Worm (Caenorhabditis elegans) whole organism, L4 larva: ENCODE measurements around the gene T26H5.14.

Experiments used
- F26F4.8 ChIP-seq: fragments of 200-800 bp; sonication (Bioruptor generic); conservative IDR thresholded peaks from 2 replicates; pipeline ENCODE4 v1.3.6; 2022; ENCODE audit warnings: missing genetic modification characterization, missing compliant biosample characterization
- Y48G9A.11 ChIP-seq: fragments of 200-800 bp; sonication (Bioruptor generic); IDR thresholded peaks from 2 replicates; pipeline ENCODE4 v1.3.6; 2022; ENCODE audit warnings: missing genetic modification reagents, missing genetic modification characterization, missing compliant biosample characterization
- ama-1 ChIP-seq: fragments of 150-350 bp; optimal IDR thresholded peaks from 2 replicates; lab custom pipeline; 2014; ENCODE audit warnings: inconsistent platforms, mixed read lengths
- ceh-62 ChIP-seq: sonication (generic microtip); optimal IDR thresholded peaks from 2 replicates; lab custom pipeline; 2017; ENCODE audit warnings: missing biosample characterization, missing genetic modification characterization
- ceh-82 ChIP-seq: sonication (generic microtip); optimal IDR thresholded peaks from 2 replicates; lab custom pipeline; 2017; ENCODE audit warnings: missing biosample characterization, missing genetic modification characterization
- fos-1 ChIP-seq: fragments of 150-350 bp; optimal IDR thresholded peaks from 2 replicates; lab custom pipeline; 2014; ENCODE audit warnings: missing biosample characterization, missing genetic modification characterization
- jun-1 ChIP-seq: fragments of 150-350 bp; optimal IDR thresholded peaks from 2 replicates; lab custom pipeline; 2014; ENCODE audit warnings: missing biosample characterization, missing genetic modification reagents, missing genetic modification characterization
- lin-29 ChIP-seq: fragments of 200-800 bp; sonication (Bioruptor generic); IDR thresholded peaks from 2 replicates; pipeline ENCODE4 v1.3.6; 2022; ENCODE audit warnings: missing genetic modification reagents, missing genetic modification characterization, missing compliant biosample characterization
- mxl-2 ChIP-seq: fragments of 200-800 bp; sonication (Bioruptor generic); conservative IDR thresholded peaks from 2 replicates; pipeline ENCODE4 v1.3.6; 2022; ENCODE audit warnings: missing genetic modification reagents, missing genetic modification characterization, missing compliant biosample characterization
- nhr-237 ChIP-seq: sonication (generic microtip); optimal IDR thresholded peaks from 2 replicates; lab custom pipeline; 2017; ENCODE audit warnings: missing biosample characterization, missing genetic modification characterization
- unc-130 ChIP-seq: sonication (generic microtip); optimal IDR thresholded peaks from 2 replicates; lab custom pipeline; 2016; ENCODE audit warnings: missing genetic modification reagents, missing genetic modification characterization, missing compliant biosample characterization
- unc-62 ChIP-seq, 3 experiments: fragments of 150-350 bp in 1 of 3; sonication (generic microtip); optimal IDR thresholded peaks in 2 of 3; peaks in 1 of 3; 1 replicate in 1 of 3; 2 replicates in 2 of 3; lab custom pipeline; 2014 to 2017; ENCODE audit warnings: missing biosample characterization in 3 of 3, missing genetic modification characterization in 3 of 3, missing genetic modification reagents in 3 of 3, missing genotype in 1 of 3
- ztf-11 ChIP-seq: fragments of 150-350 bp; optimal IDR thresholded peaks from 2 replicates; lab custom pipeline; 2014; ENCODE audit warnings: missing biosample characterization, missing genetic modification characterization

DNA sequence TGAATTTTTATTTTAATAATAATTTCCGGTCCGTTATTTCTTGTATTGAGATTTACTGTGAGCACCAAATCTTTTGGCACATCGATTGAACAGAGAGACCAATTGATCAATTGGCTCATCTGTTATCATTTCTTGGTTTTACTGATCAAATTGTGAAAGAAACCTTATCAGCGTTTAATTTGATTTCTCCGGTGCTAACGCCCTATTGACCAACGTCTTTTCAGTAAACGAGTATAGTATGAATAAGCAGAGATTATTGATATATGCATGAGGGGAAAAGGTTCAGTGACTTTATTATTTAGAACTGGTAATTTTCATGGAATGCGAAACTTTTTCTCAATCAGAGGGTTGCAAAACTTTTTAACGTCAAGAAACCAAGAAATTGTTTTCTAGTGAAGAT is 30.1 kb downstream of the T26H5.14 start:
- no peak for TF ChIP-seq mxl-2 (GFP tag; lab: Robert Waterston, UW)
- no peak for TF ChIP-seq ceh-82 (tag; lab: Kevin White, UChicago)
- no peak for TF ChIP-seq unc-130 (GFP tag; lab: Kevin White, UChicago)
- no peak for TF ChIP-seq F26F4.8 (GFP tag; lab: Robert Waterston, UW)
- no peak for TF ChIP-seq lin-29 (GFP tag; lab: Robert Waterston, UW)
- TF ChIP-seq nhr-237 (tag; lab: Kevin White, UChicago): no peak
- no peak for TF ChIP-seq unc-62 (GFP tag; optimal IDR thresholded peaks at IDR 0.05 in 1 of 2; lab: Kevin White, UChicago)
- TF ChIP-seq unc-62 (tag; optimal IDR thresholded peaks at IDR 0.05; lab: Kevin White, UChicago): no peak
- TF ChIP-seq ztf-11 (tag; lab: Kevin White, UChicago): no peak
- no peak for TF ChIP-seq ama-1 (lab: Kevin White, UChicago)
- no peak for TF ChIP-seq jun-1 (tag; lab: Kevin White, UChicago)
- no peak for TF ChIP-seq ceh-62
- TF ChIP-seq fos-1 (tag; lab: Kevin White, UChicago): no peak
- TF ChIP-seq Y48G9A.11 (GFP tag; lab: Robert Waterston, UW): no peak
